Fruit fly (Drosophila melanogaster): ENCODE measurements around the gene Jon66Cii.

DNA sequence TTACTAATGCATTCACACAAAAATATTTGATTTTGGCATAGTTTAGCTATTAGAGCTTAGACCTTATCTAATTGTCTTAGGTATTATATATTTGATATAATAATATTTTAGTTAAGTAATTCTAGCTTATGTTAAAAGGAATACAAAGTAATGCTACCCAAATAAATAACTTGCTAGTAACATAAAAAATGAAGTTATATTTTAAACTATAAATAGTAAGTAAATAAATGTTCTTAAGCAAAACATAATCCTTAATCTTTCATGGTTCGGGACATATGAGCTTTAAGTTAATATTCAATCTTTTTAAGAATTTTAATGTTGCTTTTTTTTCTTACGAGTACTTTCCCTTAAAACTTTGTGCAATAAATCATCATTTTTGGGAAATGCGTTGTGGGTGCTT is 29.7 kb upstream of the Jon66Cii start:
- TF ChIP-seq insv (optimal IDR thresholded peaks at IDR 0.05) (no peak), ttk (optimal IDR thresholded peaks at IDR 0.05) (no peak), h (optimal IDR thresholded peaks at IDR 0.05) (no peak), Myc (optimal IDR thresholded peaks at IDR 0.05) (no peak)
